Fruit fly (Drosophila melanogaster) whole organism, wandering third instar larva: ENCODE measurements around the gene CG34124.

Experiments used
- CrebA ChIP-seq: fragments of 200-800 bp; sonication (Bioruptor generic); optimal IDR thresholded peaks from 2 replicates; lab custom pipeline; 2016; ENCODE audit warnings: missing biosample characterization, mild to moderate bottlenecking, missing genetic modification characterization, borderline replicate concordance
- Sp1 ChIP-seq: fragments of 200-800 bp; sonication (Bioruptor generic); optimal IDR thresholded peaks from 3 replicates; lab custom pipeline; 2019; ENCODE audit warnings: missing biosample characterization, mild to moderate bottlenecking, missing genetic modification characterization, moderate library complexity
- Vsx2 ChIP-seq: fragments of 200-300, 225-300 bp; sonication (Bioruptor generic); optimal IDR thresholded peaks from 2 replicates; lab custom pipeline; 2018; ENCODE audit warnings: missing biosample characterization, missing genetic modification characterization; ENCODE audit not compliant: partially characterized antibody
- ey ChIP-seq: fragments of 200-800 bp; sonication (Bioruptor generic); optimal IDR thresholded peaks from 2 replicates; lab custom pipeline; 2016; ENCODE audit warnings: missing biosample characterization, missing genetic modification characterization
- lola ChIP-seq: fragments of >200 bp; optimal IDR thresholded peaks from 2 replicates; lab custom pipeline; 2017; ENCODE audit warnings: missing biosample characterization, missing genetic modification characterization

DNA sequence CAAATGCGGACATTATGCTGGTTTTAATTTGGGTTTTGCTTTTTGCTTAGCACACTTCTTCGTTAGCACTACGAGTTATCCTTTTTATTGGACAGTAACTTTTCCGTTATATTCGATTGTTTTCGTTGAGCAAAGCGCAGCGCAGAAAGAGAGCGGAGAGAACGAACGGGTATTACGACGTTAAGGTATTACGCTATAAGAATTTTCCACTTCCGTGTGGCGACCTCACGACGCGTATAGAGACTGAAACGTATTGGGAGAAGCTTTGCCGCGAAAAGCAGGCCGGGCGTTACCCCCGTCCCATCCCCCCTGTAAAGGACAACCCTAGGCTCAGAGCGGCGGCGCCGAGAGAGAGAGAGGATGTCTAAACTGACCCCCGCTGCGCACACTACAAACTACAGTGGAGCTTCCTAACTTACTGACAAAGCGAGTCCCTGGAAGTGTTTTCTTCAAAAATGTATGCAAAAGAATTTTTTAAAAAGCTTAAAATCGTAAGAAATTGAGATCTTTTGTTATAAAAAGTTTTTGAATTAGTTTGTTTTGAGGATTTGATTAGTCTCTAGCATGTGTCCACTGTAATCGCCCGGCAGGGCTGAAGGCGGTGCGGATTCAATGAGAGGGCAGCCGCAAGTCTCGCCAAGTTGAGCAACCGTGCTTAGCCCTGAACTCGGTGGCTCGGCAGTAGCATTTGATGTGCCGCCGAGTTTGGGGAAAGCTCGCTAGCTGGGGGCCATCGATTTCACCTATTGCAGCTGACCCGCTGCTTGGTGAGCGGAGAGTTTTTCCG is 46.7 kb downstream of the CG34124 start:
- TF ChIP-seq Sp1 (GFP tag; lab: Kevin White, UChicago) (peak; percentile 86), lola (GFP tag; lab: Kevin White, UChicago) (no peak), Vsx2 (no peak), CrebA (GFP tag; lab: Kevin White, UChicago) (no peak), ey (peak; percentile 93)
